Fruit fly (Drosophila melanogaster): ENCODE results near the gene CG45690.

CG45690 gene

DNA sequence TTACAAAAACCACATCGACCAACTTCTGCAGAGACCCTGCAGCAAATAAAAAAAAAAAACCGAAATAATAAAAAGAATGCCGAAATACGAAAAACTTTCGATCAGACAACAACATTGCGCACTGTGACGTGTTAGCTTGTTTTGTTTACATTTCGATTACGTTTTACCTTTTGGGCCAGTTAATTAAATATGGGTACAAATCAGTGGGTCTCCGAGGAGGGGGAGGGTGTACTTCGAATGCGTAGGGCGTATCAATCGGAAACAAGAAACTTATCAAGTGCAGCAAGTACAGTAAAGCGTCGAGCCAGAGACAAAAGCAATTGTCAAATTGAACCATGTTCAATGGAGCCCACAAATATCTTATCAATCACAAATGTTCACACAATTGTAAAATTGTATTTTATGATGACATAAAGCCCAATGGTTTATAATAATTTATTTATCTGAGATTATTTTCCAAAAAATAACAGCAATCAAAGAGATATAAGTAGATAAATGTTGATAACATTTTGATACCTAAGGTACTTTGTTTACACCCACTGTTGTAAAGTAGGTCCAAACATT lies 43.5 kb downstream of the CG45690 start, which contains the start of gene Lip1:
Gene Lip1, minus strand, starts transcription at position 46 of the 564 bp plus-strand sequence.
- TF ChIP-seq grn (GFP tag; optimal IDR thresholded peaks at IDR 0.05), result peak; percentile 6
- peak; percentile 9 for TF ChIP-seq CG5180 (GFP tag; optimal IDR thresholded peaks at IDR 0.05)
- peak; percentile 53 for TF ChIP-seq sens (GFP tag)
- TF ChIP-seq CG1603 (tag; optimal IDR thresholded peaks at IDR 0.05), result no peak
- TF ChIP-seq Lim3 (GFP tag; IDR thresholded peaks at IDR 0.05), result peak; percentile 73; the same call in 1 of the 2 replicates
- peak; percentile 45 for TF ChIP-seq exex (tag; optimal IDR thresholded peaks at IDR 0.05)
- TF ChIP-seq CG10431 (GFP tag; optimal IDR thresholded peaks at IDR 0.05), result no peak
- 0 out of 2 replicates have a peak, but pooled peaks have one; percentile 18 for TF ChIP-seq vvl (GFP tag; IDR thresholded peaks at IDR 0.05)
- peak; percentile 55 for TF ChIP-seq grau (tag; optimal IDR thresholded peaks at IDR 0.05)
- TF ChIP-seq tin (GFP tag; optimal IDR thresholded peaks at IDR 0.05), result no peak
- peak; percentile 69 for TF ChIP-seq mirr (GFP tag; optimal IDR thresholded peaks at IDR 0.05)
- peak; percentile 2 for TF ChIP-seq caup (GFP tag; optimal IDR thresholded peaks at IDR 0.05; ENCODE audit: severe bottlenecking)

DNA sequence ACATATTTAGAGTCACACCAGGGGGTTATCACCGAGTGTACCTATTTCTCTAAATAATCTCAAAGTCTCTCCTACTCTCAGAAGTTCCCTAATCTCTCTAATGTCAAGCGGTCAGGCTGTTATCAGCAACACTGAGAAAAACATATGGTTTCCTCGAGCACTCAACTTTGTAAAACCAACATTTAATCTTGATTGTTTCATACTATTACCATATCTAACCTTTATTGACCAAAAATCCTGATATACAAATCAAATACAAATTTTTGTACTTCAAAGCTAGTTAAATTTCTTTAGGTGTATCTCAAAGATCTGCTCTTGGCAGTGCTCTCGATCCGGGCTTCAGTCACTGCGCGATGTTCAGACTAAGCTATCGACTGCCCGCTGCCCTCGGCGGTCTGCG lies 45.2 kb downstream of the CG45690 start, which contains the start of gene CG6415:
Gene CG6415, plus strand, starts transcription at position 341 of the 400 bp plus-strand sequence.
- no peak for TF ChIP-seq B-H2 (GFP tag; optimal IDR thresholded peaks at IDR 0.05)
- TF ChIP-seq knrl (GFP tag; IDR thresholded peaks at IDR 0.05; ENCODE audit: partially characterized antibody), result no peak
- TF ChIP-seq Asciz (GFP tag; optimal IDR thresholded peaks at IDR 0.05), result peak; percentile 44
- TF ChIP-seq Pdp1 (GFP tag; optimal IDR thresholded peaks at IDR 0.05), result peak; percentile 38 to 77
- TF ChIP-seq tx (GFP tag; optimal IDR thresholded peaks at IDR 0.05), result peak; percentile 15
- TF ChIP-seq gro (GFP tag; optimal IDR thresholded peaks at IDR 0.05), result peak; percentile 47
- TF ChIP-seq CG8359 (GFP tag; optimal IDR thresholded peaks at IDR 0.05; ENCODE audit: borderline replicate concordance), result peak; percentile 43
- peak; percentile 71 for TF ChIP-seq tgo (GFP tag; IDR thresholded peaks at IDR 0.05)
- peak; percentile 76 for TF ChIP-seq Xbp1 (GFP tag; optimal IDR thresholded peaks at IDR 0.05)
- peak; percentile 92 for TF ChIP-seq sug (tag; optimal IDR thresholded peaks at IDR 0.05)
- peak; percentile 48 for TF ChIP-seq Abd-B (GFP tag; optimal IDR thresholded peaks at IDR 0.05)
- TF ChIP-seq pb (GFP tag; optimal IDR thresholded peaks at IDR 0.05), result peak; percentile 6
- peak; percentile 25 for TF ChIP-seq Bdp1 (GFP tag; optimal IDR thresholded peaks at IDR 0.05)
- TF ChIP-seq ken (GFP tag; IDR thresholded peaks at IDR 0.05), result peak; percentile 68
- peak; percentile 31 for TF ChIP-seq nau (GFP tag; optimal IDR thresholded peaks at IDR 0.05)
- peak; percentile 86 for TF ChIP-seq ci (GFP tag; IDR thresholded peaks at IDR 0.05)
- TF ChIP-seq dysf (GFP tag; IDR thresholded peaks at IDR 0.05), result peak; percentile 80
- TF ChIP-seq CG8089 (GFP tag; optimal IDR thresholded peaks at IDR 0.05), result peak; percentile 44
- TF ChIP-seq Atf3 (GFP tag; optimal IDR thresholded peaks at IDR 0.05), result peak; percentile 48
- TF ChIP-seq tin (GFP tag; optimal IDR thresholded peaks at IDR 0.05), result peak; percentile 70
- no peak for TF ChIP-seq CG8478 (optimal IDR thresholded peaks at IDR 0.05)
- TF ChIP-seq tio (GFP tag; optimal IDR thresholded peaks at IDR 0.05), result peak; percentile 36
- peak; percentile 44 for TF ChIP-seq CG33213 (GFP tag; optimal IDR thresholded peaks at IDR 0.05)
- 0 out of 2 replicates have a peak, but pooled peaks have one; percentile 30 for TF ChIP-seq wor (GFP tag; IDR thresholded peaks at IDR 0.05)
- TF ChIP-seq CG9727 (GFP tag; optimal IDR thresholded peaks at IDR 0.05), result peak; percentile 78
- no peak for TF ChIP-seq CG1832 (GFP tag; optimal IDR thresholded peaks at IDR 0.05)
- TF ChIP-seq CG13894 (tag; optimal IDR thresholded peaks at IDR 0.05), result peak; percentile 43
- no peak for TF ChIP-seq Lim3 (GFP tag; IDR thresholded peaks at IDR 0.05)
- no peak for TF ChIP-seq nom (GFP tag; optimal IDR thresholded peaks at IDR 0.05)
- no peak for TF ChIP-seq gt (GFP tag; IDR thresholded peaks at IDR 0.05)
- TF ChIP-seq CG17802 (tag; optimal IDR thresholded peaks at IDR 0.05), result peak; percentile 24
- TF ChIP-seq Atf6 (GFP tag; IDR thresholded peaks at IDR 0.05), result peak; percentile 77
- no peak for TF ChIP-seq CG13287 (GFP tag; IDR thresholded peaks at IDR 0.05; ENCODE audit: partially characterized antibody)
- TF ChIP-seq CG1603 (tag; optimal IDR thresholded peaks at IDR 0.05), result peak; percentile 84
- TF ChIP-seq CG7357 (GFP tag; IDR thresholded peaks at IDR 0.05), result peak; percentile 72
- TF ChIP-seq CG6254 (GFP tag; optimal IDR thresholded peaks at IDR 0.05), result peak; percentile 20
- TF ChIP-seq Poxn (GFP tag; IDR thresholded peaks at IDR 0.05), result no peak
- peak; percentile 64 for TF ChIP-seq croc (GFP tag; conservative IDR thresholded peaks at IDR 0.05)
- no peak for TF ChIP-seq vnd (GFP tag; IDR thresholded peaks at IDR 0.05; ENCODE audit: partially characterized antibody)

All from whole organism, embryonic.